Worm (Caenorhabditis elegans) whole organism, L4/young adult: ENCODE data around the gene rft-2.

ENCODE experiments used
- W03F9.2 ChIP-seq: fragments of 150-350 bp; optimal IDR thresholded peaks from 2 replicates; lab custom pipeline; 2014; ENCODE audit warnings: missing biosample characterization, missing genetic modification characterization
- dao-5 ChIP-seq: sonication (generic microtip); optimal IDR thresholded peaks from 2 replicates; lab custom pipeline; 2016; ENCODE audit warnings: missing genotype, missing genetic modification characterization, moderate library complexity, missing compliant biosample characterization
- him-1 ChIP-seq: sonication (generic microtip); optimal IDR thresholded peaks from 2 replicates; lab custom pipeline; 2016; ENCODE audit warnings: missing genotype, missing genetic modification reagents, missing genetic modification characterization, missing compliant biosample characterization

The rft-2 gene

ce11 chrV:4419767-4420322 is 30.5 kb downstream of the rft-2 start, which contains the start of the genes Y47D7A.7 and Y47D7A.2:
Y47D7A.7 (minus strand) TSS chrV:4419867.
Y47D7A.2 (plus strand) TSS chrV:4420272.
- no peak for TF ChIP-seq dao-5
- TF ChIP-seq him-1 (tag; lab: Kevin White, UChicago), result no peak
- TF ChIP-seq W03F9.2 (tag; lab: Kevin White, UChicago), result no peak

- TF ChIP-seq him-1 (tag; lab: Kevin White, UChicago), result no peak
- TF ChIP-seq dao-5, result no peak
- TF ChIP-seq W03F9.2 (tag; lab: Kevin White, UChicago), result no peak
These were observed 32.2 kb downstream of the rft-2 start, which contains the start of gene Y47D7A.6 for ce11 chrV:4418116-4418515. Y47D7A.6 (minus strand) TSS chrV:4418216.

DNA sequence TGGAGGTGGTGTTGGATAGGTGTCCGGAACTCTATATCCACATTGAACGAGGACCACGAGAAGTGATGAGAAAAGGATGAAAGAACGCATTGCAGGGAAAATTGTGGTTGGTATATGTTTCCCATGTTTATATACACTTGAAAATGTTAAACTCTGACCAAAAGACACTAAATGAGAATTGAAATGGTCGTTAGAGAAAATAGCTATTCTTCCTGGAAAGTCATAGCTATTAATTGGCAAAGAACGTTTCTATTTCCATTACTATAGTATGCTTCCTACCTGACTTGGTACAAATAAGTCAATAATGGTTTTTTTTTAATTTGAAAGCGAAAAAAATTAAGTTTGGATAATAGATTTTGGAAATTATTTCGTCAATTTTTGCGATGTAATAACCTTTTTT is 33.7 kb downstream of the rft-2 start, which contains the start of gene Y47D7A.18:
TSS of gene Y47D7A.18 (minus strand) at position 101 of the 400 bp plus-strand sequence.
- TF ChIP-seq him-1 (tag; lab: Kevin White, UChicago) (no peak), W03F9.2 (tag; lab: Kevin White, UChicago) (no peak), dao-5 (no peak)

- TF ChIP-seq him-1 (tag; lab: Kevin White, UChicago) (no peak), W03F9.2 (tag; lab: Kevin White, UChicago) (no peak), dao-5 (no peak)
These were observed 35.7 kb downstream of the rft-2 start, which contains the start of gene grl-5 for ce11 chrV:4414613-4415071. grl-5 (minus strand) TSS chrV:4414663.

DNA sequence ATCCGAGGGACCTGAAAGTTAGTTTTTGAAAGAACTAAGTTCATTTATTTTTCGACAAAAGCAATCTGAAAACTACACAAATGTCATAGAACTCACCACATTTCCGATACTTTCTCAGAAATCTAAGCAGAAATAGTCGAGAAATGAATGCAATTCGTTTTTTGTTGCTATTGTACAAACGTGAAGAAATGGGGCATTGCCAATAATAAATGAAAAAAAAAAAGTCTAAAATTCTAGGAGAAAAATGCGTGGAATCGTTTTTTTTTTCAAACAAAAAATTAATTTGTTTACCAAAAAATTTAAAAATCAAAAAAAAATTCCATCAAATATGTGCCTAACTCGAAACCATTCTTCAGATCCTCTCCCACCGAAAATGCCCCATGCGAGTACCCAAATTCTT is 38.6 kb downstream of the rft-2 start, which contains the start of gene Y47D7A.17:
TSS of gene Y47D7A.17 (minus strand) at position 101 of the 400 bp plus-strand sequence.
- TF ChIP-seq dao-5 (no peak), him-1 (tag; lab: Kevin White, UChicago) (no peak), W03F9.2 (tag; lab: Kevin White, UChicago) (no peak)

ce11 chrV:4410643-4411042 is 39.7 kb downstream of the rft-2 start, which contains the start of gene Y47D7A.3:
Y47D7A.3 (plus strand) TSS chrV:4410943.
- TF ChIP-seq dao-5 (no peak), W03F9.2 (tag; lab: Kevin White, UChicago) (no peak), him-1 (tag; lab: Kevin White, UChicago) (no peak)

DNA sequence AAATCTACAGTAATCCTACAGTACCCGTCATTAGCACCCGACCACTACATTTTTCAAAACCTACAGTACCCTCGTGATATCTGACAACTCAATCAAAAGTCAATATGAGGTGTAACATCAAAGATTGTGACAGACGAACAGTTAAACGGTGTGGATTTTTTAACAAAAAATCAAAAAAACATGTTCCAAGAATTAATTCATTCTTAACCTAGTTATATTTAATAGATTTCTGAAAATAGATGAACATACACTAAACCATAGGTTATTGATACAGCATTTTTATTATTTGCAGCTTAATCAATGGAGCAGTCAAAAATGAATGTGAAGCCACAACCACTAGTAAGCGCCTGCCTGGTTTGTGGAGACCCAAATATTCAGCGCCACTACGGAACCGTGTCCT is 42.8 kb downstream of the rft-2 start, which contains the start of gene nhr-118:
TSS of gene nhr-118 (plus strand) at position 301 of the 400 bp plus-strand sequence.
- TF ChIP-seq W03F9.2 (tag; lab: Kevin White, UChicago), result no peak
- no peak for TF ChIP-seq him-1 (tag; lab: Kevin White, UChicago)
- TF ChIP-seq dao-5, result no peak

ce11 chrV:4401865-4402264 is 48.5 kb downstream of the rft-2 start, which contains the start of gene F13A2.5:
F13A2.5 (minus strand) TSS chrV:4401965.
- TF ChIP-seq W03F9.2 (tag; lab: Kevin White, UChicago), result no peak
- no peak for TF ChIP-seq him-1 (tag; lab: Kevin White, UChicago)
- no peak for TF ChIP-seq dao-5

- TF ChIP-seq him-1 (tag; lab: Kevin White, UChicago) (no peak), W03F9.2 (tag; lab: Kevin White, UChicago) (no peak), dao-5 (no peak)
These were observed 50.2 kb downstream of the rft-2 start, which contains the start of gene F13A2.4 for ce11 chrV:4400118-4400517. F13A2.4 (minus strand) TSS chrV:4400218.

DNA sequence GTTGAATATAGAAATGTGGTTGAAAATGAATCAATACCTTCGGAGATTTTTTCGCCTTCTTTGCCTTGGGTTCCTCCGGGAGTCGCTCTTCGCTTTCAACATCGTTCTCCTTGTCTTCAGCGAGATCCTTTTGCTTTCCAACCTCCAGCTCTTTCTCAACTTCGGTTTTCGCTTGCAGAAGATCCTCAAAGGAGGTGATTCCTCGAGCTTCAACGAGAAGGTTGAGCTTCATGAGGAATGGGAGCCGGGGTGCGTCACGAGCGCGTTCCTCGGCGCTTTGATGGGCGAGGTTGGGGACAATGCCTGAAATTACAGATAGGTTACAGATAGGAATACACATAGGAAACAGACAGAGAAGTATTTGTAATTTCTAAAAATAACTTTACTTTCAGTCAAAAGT is 51.5 kb downstream of the rft-2 start:
- TF ChIP-seq him-1 (tag; lab: Kevin White, UChicago), result no peak
- TF ChIP-seq W03F9.2 (tag; lab: Kevin White, UChicago), result no peak
- TF ChIP-seq dao-5, result no peak

DNA sequence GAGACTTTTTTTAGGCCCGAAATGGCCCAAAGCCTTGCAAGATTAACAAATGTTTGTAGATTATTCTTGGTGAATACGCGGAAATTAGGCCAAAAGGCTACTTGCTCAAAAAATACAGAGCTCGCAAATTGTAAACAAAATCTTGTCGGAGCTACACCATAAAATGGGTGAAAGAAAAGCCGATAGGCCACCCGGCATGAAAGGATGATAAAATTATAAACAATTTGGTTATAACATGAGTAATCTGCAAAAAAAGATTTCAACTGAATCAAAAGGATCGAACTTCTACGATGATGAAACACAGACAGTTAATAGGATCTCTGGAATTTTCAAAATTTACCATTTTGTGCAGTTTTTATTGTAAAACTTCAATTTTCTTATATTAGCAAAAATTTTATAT is 52.2 kb downstream of the rft-2 start:
- TF ChIP-seq W03F9.2 (tag; lab: Kevin White, UChicago) (no peak), him-1 (tag; lab: Kevin White, UChicago) (no peak), dao-5 (no peak)

DNA sequence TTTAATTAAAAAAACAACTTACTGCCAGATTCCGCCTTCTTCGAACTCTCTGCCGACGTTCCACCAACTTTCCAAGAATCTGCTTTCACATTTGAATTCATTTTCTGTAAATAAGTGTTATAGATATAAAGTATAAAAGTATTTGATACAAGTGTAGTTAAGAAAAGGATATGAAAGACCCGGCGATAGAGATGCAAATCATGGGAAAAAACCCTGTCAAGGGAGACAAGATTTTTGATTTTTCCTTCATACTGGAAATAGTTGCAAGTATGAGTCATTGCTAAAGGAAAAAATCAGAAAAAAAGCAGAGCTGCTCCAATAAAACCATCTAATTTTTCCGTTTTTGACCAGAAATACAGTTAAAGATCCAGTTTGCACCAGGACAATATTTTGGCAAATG is 54.1 kb downstream of the rft-2 start, which contains the start of gene F13A2.3:
TSS of gene F13A2.3 (minus strand) at position 101 of the 400 bp plus-strand sequence.
- TF ChIP-seq W03F9.2 (tag; lab: Kevin White, UChicago) (no peak), dao-5 (no peak), him-1 (tag; lab: Kevin White, UChicago) (no peak)
